Worm (Caenorhabditis elegans): Measurements from ENCODE around the gene Y49A3A.3.

ce11 chrV:14316525-14316924 lies 37.7 kb upstream of the Y49A3A.3 start, which contains the start of gene F47B8.2:
- TF ChIP-seq nhr-48 (tag; optimal IDR thresholded peaks at IDR 0.05) (no peak), nhr-10 (tag; optimal IDR thresholded peaks at IDR 0.05) (no peak), egl-27 (tag; optimal IDR thresholded peaks at IDR 0.05) (no peak)

All from whole organism, L4 larva.